Worm (Caenorhabditis elegans): Measurements from ENCODE around the gene Y116A8C.465.
"Not testable (repeated sequence)": the region's sequence is repeated elsewhere in the genome, so short reads cannot be mapped to it uniquely, and the experiment has no call there.

- TF ChIP-seq zip-2 (tag; optimal IDR thresholded peaks at IDR 0.05); ceh-44 (GFP tag; IDR thresholded peaks at IDR 0.05): not testable (repeated sequence)
These were observed 6.4 kb upstream of the Y116A8C.465 start for ce11 chrIV:17058489-17059121.
